Fruit fly (Drosophila melanogaster) whole organism, embryonic: ENCODE measurements around the gene CG15365.

Experiments used
- Abd-B ChIP-seq: fragments of 200-800 bp; sonication (Bioruptor generic); optimal IDR thresholded peaks from 2 replicates; lab custom pipeline; 2018; ENCODE audit warnings: missing biosample characterization, mild to moderate bottlenecking, missing genetic modification characterization, moderate library complexity
- Asciz ChIP-seq: fragments of 200-800 bp; sonication (Bioruptor generic); optimal IDR thresholded peaks from 2 replicates; lab custom pipeline; 2017; ENCODE audit warnings: missing biosample characterization, mild to moderate bottlenecking, missing genetic modification characterization, missing genetic modification reagents
- CG10462 ChIP-seq: fragments of 200-800 bp; sonication (Bioruptor generic); optimal IDR thresholded peaks from 2 replicates; lab custom pipeline; 2016; ENCODE audit warnings: missing biosample characterization, missing genetic modification characterization
- CG10654 ChIP-seq: fragments of 200-800 bp; sonication (Bioruptor generic); optimal IDR thresholded peaks from 2 replicates; lab custom pipeline; 2016; ENCODE audit warnings: missing biosample characterization, missing genetic modification characterization
- CG11093 ChIP-seq: fragments of 200-800 bp; sonication (Bioruptor generic); IDR thresholded peaks from 3 replicates; pipeline ENCODE4 v1.3.6; 2022; ENCODE audit warnings: missing biosample characterization, missing genetic modification characterization
- CG11504 ChIP-seq: fragments of 200-800 bp; sonication (Bioruptor generic); optimal IDR thresholded peaks from 3 replicates; lab custom pipeline; 2019; ENCODE audit warnings: missing biosample characterization, mild to moderate bottlenecking, missing genetic modification characterization, moderate library complexity
- CG12942 ChIP-seq: fragments of 200-800 bp; sonication (Bioruptor generic); optimal IDR thresholded peaks from 3 replicates; lab custom pipeline; 2016; ENCODE audit warnings: missing biosample characterization, missing genetic modification characterization
- CG13287 ChIP-seq: fragments of 200-800 bp; sonication (Bioruptor generic); IDR thresholded peaks from 2 replicates; pipeline ENCODE4 v1.3.6; 2022; ENCODE audit warnings: missing biosample characterization, missing genetic modification characterization; ENCODE audit not compliant: partially characterized antibody
- CG17912 ChIP-seq: fragments of 200-800 bp; sonication (Bioruptor generic); optimal IDR thresholded peaks from 2 replicates; lab custom pipeline; 2018; ENCODE audit warnings: missing biosample characterization, mild to moderate bottlenecking, missing genetic modification characterization
- CG18476 ChIP-seq: fragments of 200-800 bp; sonication (Bioruptor generic); optimal IDR thresholded peaks from 2 replicates; lab custom pipeline; 2016; ENCODE audit warnings: missing biosample characterization, mild to moderate bottlenecking, missing genetic modification characterization
- CG18599 ChIP-seq: fragments of 200-800 bp; sonication (Bioruptor generic); optimal IDR thresholded peaks from 3 replicates; lab custom pipeline; 2017; ENCODE audit warnings: missing biosample characterization, missing genetic modification characterization, mild to moderate bottlenecking, moderate library complexity, missing genetic modification reagents
- CG2678 ChIP-seq: fragments of 200-800 bp; sonication (Bioruptor generic); optimal IDR thresholded peaks from 3 replicates; lab custom pipeline; 2019; ENCODE audit warnings: missing biosample characterization, mild to moderate bottlenecking, missing genetic modification characterization, moderate library complexity
- CG31224 ChIP-seq: fragments of 200-800 bp; sonication (Bioruptor generic); IDR thresholded peaks from 2 replicates; pipeline ENCODE4 v1.3.6; 2022; ENCODE audit warnings: missing biosample characterization, missing genetic modification characterization
- CG7745 ChIP-seq: fragments of 200-800 bp; sonication (Bioruptor generic); optimal IDR thresholded peaks from 2 replicates; lab custom pipeline; 2018; ENCODE audit warnings: missing biosample characterization, mild to moderate bottlenecking, missing genetic modification characterization, moderate library complexity
- CG9797 ChIP-seq: fragments of 200-800 bp; sonication (Bioruptor generic); optimal IDR thresholded peaks from 3 replicates; lab custom pipeline; 2018; ENCODE audit warnings: missing biosample characterization, mild to moderate bottlenecking, missing genetic modification characterization
- Chrac-16 ChIP-seq: fragments of 200-800 bp; sonication (Bioruptor generic); optimal IDR thresholded peaks from 3 replicates; lab custom pipeline; 2016; ENCODE audit warnings: missing biosample characterization, missing genetic modification characterization
- Dbx ChIP-seq: fragments of 200-800 bp; sonication (Bioruptor generic); IDR thresholded peaks from 3 replicates; pipeline ENCODE4 v1.3.6; 2022; ENCODE audit warnings: missing biosample characterization, missing genetic modification characterization
- Gsc ChIP-seq: fragments of 200-800 bp; sonication (Bioruptor generic); IDR thresholded peaks from 2 replicates; pipeline ENCODE4 v1.3.6; 2022; ENCODE audit warnings: missing biosample characterization, missing genetic modification characterization
- MESR4 ChIP-seq: fragments of 200-800 bp; sonication (Bioruptor generic); optimal IDR thresholded peaks from 2 replicates; lab custom pipeline; 2018; ENCODE audit warnings: missing biosample characterization, mild to moderate bottlenecking, missing genetic modification characterization, moderate library complexity
- Meics ChIP-seq: fragments of 200-800 bp; sonication (Bioruptor generic); optimal IDR thresholded peaks from 2 replicates; lab custom pipeline; 2017; ENCODE audit warnings: missing biosample characterization, mild to moderate bottlenecking, missing genetic modification characterization
- Neu2 ChIP-seq: fragments of 200-800 bp; sonication (Bioruptor generic); optimal IDR thresholded peaks from 3 replicates; lab custom pipeline; 2016; ENCODE audit warnings: missing biosample characterization, missing genetic modification characterization, borderline replicate concordance
- Opbp ChIP-seq: fragments of 200-800 bp; sonication (Bioruptor generic); IDR thresholded peaks from 3 replicates; pipeline ENCODE4 v1.3.6; 2022; ENCODE audit warnings: missing biosample characterization, missing genetic modification characterization; ENCODE audit not compliant: partially characterized antibody
- Side ChIP-seq: fragments of 200-800 bp; sonication (Bioruptor generic); optimal IDR thresholded peaks from 2 replicates; lab custom pipeline; 2016; ENCODE audit warnings: missing biosample characterization, missing genetic modification characterization
- TFAM ChIP-seq: fragments of 200-800 bp; sonication (Bioruptor generic); optimal IDR thresholded peaks from 2 replicates; lab custom pipeline; 2017; ENCODE audit warnings: missing biosample characterization, missing genetic modification characterization, inconsistent platforms
- Vsx1 ChIP-seq: fragments of 200-800 bp; sonication (Bioruptor generic); optimal IDR thresholded peaks from 2 replicates; lab custom pipeline; 2017; ENCODE audit warnings: missing biosample characterization, mild to moderate bottlenecking, missing genetic modification characterization, missing genetic modification reagents
- Xrp1 ChIP-seq: fragments of 200-800 bp; sonication (Bioruptor generic); IDR thresholded peaks from 2 replicates; pipeline ENCODE4 v1.3.6; 2022; ENCODE audit warnings: missing biosample characterization, missing genetic modification characterization
- az2 ChIP-seq: fragments of 200-800 bp; sonication (Bioruptor generic); optimal IDR thresholded peaks from 3 replicates; lab custom pipeline; 2016; ENCODE audit warnings: missing biosample characterization, missing genetic modification characterization
- bbx ChIP-seq: fragments of 200-800 bp; sonication (Bioruptor generic); IDR thresholded peaks from 2 replicates; pipeline ENCODE4 v1.3.6; 2022; ENCODE audit warnings: missing biosample characterization, missing genetic modification characterization; ENCODE audit not compliant: partially characterized antibody
- croc ChIP-seq: fragments of 200-800 bp; sonication (Bioruptor generic); conservative IDR thresholded peaks from 3 replicates; pipeline ENCODE4 v1.3.6; 2022; ENCODE audit warnings: missing biosample characterization, missing genetic modification characterization
- crol ChIP-seq: fragments of 200-800 bp; sonication (Bioruptor generic); IDR thresholded peaks from 2 replicates; pipeline ENCODE4 v1.3.6; 2022; ENCODE audit warnings: missing biosample characterization, missing genetic modification characterization
- crp ChIP-seq, 2 experiments: fragments of 200-800 bp; sonication (Bioruptor generic); optimal IDR thresholded peaks; 2 replicates in 1 of 2; 3 replicates in 1 of 2; lab custom pipeline; 2017; ENCODE audit warnings: missing biosample characterization in 2 of 2, missing genetic modification characterization in 2 of 2, mild to moderate bottlenecking in 1 of 2, moderate library complexity in 1 of 2
- cwo ChIP-seq: fragments of 200-800 bp; sonication (Bioruptor generic); optimal IDR thresholded peaks from 3 replicates; lab custom pipeline; 2017; ENCODE audit warnings: missing biosample characterization, missing genetic modification characterization, mild to moderate bottlenecking, moderate library complexity, missing genetic modification reagents
- dm ChIP-seq: fragments of 200-800 bp; sonication (Bioruptor generic); optimal IDR thresholded peaks from 3 replicates; lab custom pipeline; 2016; ENCODE audit warnings: missing biosample characterization, missing genetic modification characterization
- dmrt11E ChIP-seq: fragments of 200-800 bp; sonication (Bioruptor generic); optimal IDR thresholded peaks from 3 replicates; lab custom pipeline; 2018; ENCODE audit warnings: missing biosample characterization, mild to moderate bottlenecking, missing genetic modification characterization, moderate library complexity
- dysf ChIP-seq: fragments of 200-800 bp; sonication (Bioruptor generic); IDR thresholded peaks from 3 replicates; pipeline ENCODE4 v1.3.6; 2022; ENCODE audit warnings: missing biosample characterization, missing genetic modification characterization
- fd64A ChIP-seq: fragments of 200-800 bp; sonication (Bioruptor generic); optimal IDR thresholded peaks from 3 replicates; lab custom pipeline; 2018; ENCODE audit warnings: missing biosample characterization, mild to moderate bottlenecking, missing genetic modification characterization
- lola ChIP-seq, 3 experiments: fragments of >200 bp in 2 of 3; fragments of 200-800 bp in 1 of 3; sonication (Bioruptor generic) in 1 of 3; optimal IDR thresholded peaks; 2 replicates each; lab custom pipeline; 2017 to 2019; ENCODE audit warnings: missing biosample characterization in 3 of 3, missing genetic modification characterization in 3 of 3, mild to moderate bottlenecking in 1 of 3, moderate library complexity in 1 of 3
- nau ChIP-seq: fragments of 200-800 bp; sonication (Bioruptor generic); optimal IDR thresholded peaks from 3 replicates; lab custom pipeline; 2017; ENCODE audit warnings: missing biosample characterization, mild to moderate bottlenecking, missing genetic modification characterization, missing genetic modification reagents
- oc ChIP-seq: fragments of 200-800 bp; sonication (Bioruptor generic); optimal IDR thresholded peaks from 2 replicates; lab custom pipeline; 2018; ENCODE audit warnings: missing biosample characterization, mild to moderate bottlenecking, missing genetic modification characterization, moderate library complexity
- phol ChIP-seq: fragments of 200-800 bp; sonication (Bioruptor generic); optimal IDR thresholded peaks from 3 replicates; lab custom pipeline; 2018; ENCODE audit warnings: missing biosample characterization, mild to moderate bottlenecking, missing genetic modification characterization, moderate library complexity
- schlank ChIP-seq: fragments of 200-800 bp; sonication (Bioruptor generic); optimal IDR thresholded peaks from 2 replicates; lab custom pipeline; 2018; ENCODE audit warnings: missing biosample characterization, mild to moderate bottlenecking, missing genetic modification characterization
- sim ChIP-seq: fragments of 200-800 bp; sonication (Bioruptor generic); IDR thresholded peaks from 2 replicates; pipeline ENCODE4 v1.3.6; 2022; ENCODE audit warnings: missing biosample characterization, missing genetic modification characterization
- sima ChIP-seq: fragments of 200-800 bp; sonication (Bioruptor generic); optimal IDR thresholded peaks from 2 replicates; lab custom pipeline; 2016; ENCODE audit warnings: missing biosample characterization, missing genetic modification characterization
- slp2 ChIP-seq: fragments of 200-800 bp; sonication (Bioruptor generic); optimal IDR thresholded peaks from 2 replicates; lab custom pipeline; 2016; ENCODE audit warnings: missing biosample characterization, missing genetic modification characterization
- tap ChIP-seq: fragments of 200-800 bp; optimal IDR thresholded peaks from 3 replicates; lab custom pipeline; 2019; ENCODE audit warnings: missing biosample characterization, mild to moderate bottlenecking, missing genetic modification characterization, moderate library complexity
- tna ChIP-seq: fragments of 200-800 bp; sonication (Bioruptor generic); IDR thresholded peaks from 2 replicates; pipeline ENCODE4 v1.3.6; 2022; ENCODE audit warnings: missing biosample characterization, missing genetic modification characterization; ENCODE audit not compliant: partially characterized antibody
- zen ChIP-seq: fragments of 200-800 bp; sonication (Bioruptor generic); optimal IDR thresholded peaks from 3 replicates; lab custom pipeline; 2018; ENCODE audit warnings: missing biosample characterization, mild to moderate bottlenecking, missing genetic modification characterization, moderate library complexity

CG15365 gene

dm6 chrX:9109072-9109844, 41.5 kb upstream of the CG15365 start (continued):
- TF ChIP-seq CG9797 (GFP tag; lab: Kevin White, UChicago) (peak; percentile 69), CG11093 (GFP tag; lab: Robert Waterston, UW) (0 out of 3 replicates have a peak, but pooled peaks have one; percentile 28), sim (GFP tag; lab: Robert Waterston, UW) (no peak), dysf (GFP tag; lab: Robert Waterston, UW) (peak; percentile 60; the same call in 2 of the 3 replicates), Side (GFP tag; lab: Kevin White, UChicago) (no peak), Gsc (GFP tag; lab: Robert Waterston, UW) (no peak), Opbp (GFP tag; lab: Robert Waterston, UW) (no peak), tap (tag; lab: Kevin White, UChicago) (no peak), sima (GFP tag; lab: Kevin White, UChicago) (no peak), crp (GFP tag; optimal IDR thresholded peaks at IDR 0.05; lab: Kevin White, UChicago) (peak in 1 of 2 experiments; percentile 18), CG10654 (GFP tag; lab: Kevin White, UChicago) (peak; percentile 19), CG7745 (tag; lab: Kevin White, UChicago) (no peak), CG13287 (GFP tag; lab: Robert Waterston, UW) (no peak), cwo (GFP tag; lab: Kevin White, UChicago) (no peak), CG12942 (peak; percentile 21), slp2 (no peak), CG11504 (no peak), crol (GFP tag; lab: Robert Waterston, UW) (no peak), Xrp1 (GFP tag; lab: Robert Waterston, UW) (peak; percentile 38; the same call in 1 of the 2 replicates), Abd-B (GFP tag; lab: Kevin White, UChicago) (peak; percentile 68), bbx (GFP tag; lab: Robert Waterston, UW) (0 out of 2 replicates have a peak, but pooled peaks have one; percentile 7), CG2678 (tag; lab: Kevin White, UChicago) (peak; percentile 63), croc (GFP tag; lab: Robert Waterston, UW) (no peak; the same call in 2 of the 3 replicates), az2 (GFP tag; lab: Kevin White, UChicago) (peak; percentile 49), fd64A (no peak), Vsx1 (no peak), tna (GFP tag; lab: Robert Waterston, UW) (no peak), oc (tag; lab: Kevin White, UChicago) (no peak), dmrt11E (tag; lab: Kevin White, UChicago) (peak; percentile 63), MESR4 (peak; percentile 55), CG31224 (GFP tag; lab: Robert Waterston, UW) (no peak), CG17912 (GFP tag; lab: Kevin White, UChicago) (no peak), Asciz (GFP tag; lab: Kevin White, UChicago) (peak; percentile 43), lola (GFP tag; optimal IDR thresholded peaks at IDR 0.05; lab: Kevin White, UChicago) (peak in 1 of 3 experiments; percentile 53), CG18599 (GFP tag; lab: Kevin White, UChicago) (peak; percentile 38), Neu2 (GFP tag; lab: Kevin White, UChicago) (no peak), zen (tag; lab: Kevin White, UChicago) (peak; percentile 46), nau (GFP tag; lab: Kevin White, UChicago) (no peak), phol (tag; lab: Kevin White, UChicago) (peak; percentile 72), Chrac-16 (peak; percentile 53), schlank (tag; lab: Kevin White, UChicago) (no peak), CG18476 (GFP tag; lab: Kevin White, UChicago) (peak; percentile 55), dm (GFP tag; lab: Kevin White, UChicago) (peak; percentile 25), Meics (GFP tag; lab: Kevin White, UChicago) (peak; percentile 51), TFAM (GFP tag; lab: Kevin White, UChicago) (no peak), CG10462 (no peak), Dbx (GFP tag; lab: Robert Waterston, UW) (no peak)
